Worm (Caenorhabditis elegans) whole organism, L4 larva: ENCODE results near the gene Y45G5AM.3.
A peak's percentile ranks its signal among the peaks of the same experiment; 100 is the strongest.

Experiments
- D1046.2 ChIP-seq: fragments of 200-800 bp; sonication (Bioruptor generic); IDR thresholded peaks from 2 replicates; pipeline ENCODE4 v1.3.6; 2022; ENCODE audit warnings: missing genetic modification characterization, missing compliant biosample characterization
- F26F4.8 ChIP-seq: fragments of 200-800 bp; sonication (Bioruptor generic); conservative IDR thresholded peaks from 2 replicates; pipeline ENCODE4 v1.3.6; 2022; ENCODE audit warnings: missing genetic modification characterization, missing compliant biosample characterization
- F37D6.2 ChIP-seq: sonication (generic microtip); optimal IDR thresholded peaks from 2 replicates; lab custom pipeline; 2016; ENCODE audit warnings: mild to moderate bottlenecking, missing genetic modification characterization, missing compliant biosample characterization
- F49E8.2 ChIP-seq: sonication (generic microtip); optimal IDR thresholded peaks from 2 replicates; lab custom pipeline; 2016; ENCODE audit warnings: missing compliant biosample characterization, mild to moderate bottlenecking, missing genetic modification characterization, borderline replicate concordance
- R02D3.7 ChIP-seq: fragments of 150-350 bp; sonication (generic microtip); optimal IDR thresholded peaks from 3 replicates; lab custom pipeline; 2014; ENCODE audit warnings: missing biosample characterization, missing genetic modification characterization
- T26A8.4 ChIP-seq: fragments of 200-800 bp; sonication (Bioruptor generic); IDR thresholded peaks from 2 replicates; pipeline ENCODE4 v1.3.6; 2022; ENCODE audit warnings: missing genetic modification characterization, missing compliant biosample characterization
- Y48G9A.11 ChIP-seq: fragments of 200-800 bp; sonication (Bioruptor generic); IDR thresholded peaks from 2 replicates; pipeline ENCODE4 v1.3.6; 2022; ENCODE audit warnings: missing genetic modification reagents, missing genetic modification characterization, missing compliant biosample characterization
- Y75B8A.6 ChIP-seq: fragments of 200-800 bp; sonication (Bioruptor generic); IDR thresholded peaks from 2 replicates; pipeline ENCODE4 v1.3.6; 2022; ENCODE audit warnings: missing genetic modification reagents, missing genetic modification characterization, missing compliant biosample characterization
- aha-1 ChIP-seq: fragments of 150-350 bp; peaks from one replicate; lab custom pipeline; 2014; ENCODE audit warnings: missing biosample characterization, missing genetic modification characterization
- aly-2 ChIP-seq: sonication (generic microtip); optimal IDR thresholded peaks from 2 replicates; lab custom pipeline; 2018; ENCODE audit warnings: missing biosample characterization, missing genetic modification characterization
- ceh-20 ChIP-seq: fragments of 200-800 bp; sonication (Bioruptor generic); IDR thresholded peaks from 2 replicates; pipeline ENCODE4 v1.3.6; 2022; ENCODE audit warnings: missing genetic modification reagents, missing genetic modification characterization, missing compliant biosample characterization
- ceh-28 ChIP-seq: fragments of 150-350 bp; optimal IDR thresholded peaks from 2 replicates; lab custom pipeline; 2014; ENCODE audit warnings: missing biosample characterization, missing genetic modification reagents, missing genetic modification characterization
- ceh-32 ChIP-seq: sonication (generic microtip); optimal IDR thresholded peaks from 2 replicates; lab custom pipeline; 2016; ENCODE audit warnings: mild to moderate bottlenecking, missing genetic modification characterization, missing compliant biosample characterization; ENCODE audit not compliant: poor library complexity
- ceh-44 ChIP-seq: fragments of 200-800 bp; sonication (Bioruptor generic); IDR thresholded peaks from 2 replicates; pipeline ENCODE4 v1.3.6; 2022; ENCODE audit warnings: missing genetic modification reagents, missing genetic modification characterization, missing compliant biosample characterization
- ces-1 ChIP-seq: fragments of 150-350 bp; sonication (generic microtip); optimal IDR thresholded peaks from 4 replicates; lab custom pipeline; 2014; ENCODE audit warnings: missing biosample characterization, missing genetic modification reagents, missing genetic modification characterization
- daf-19 ChIP-seq: fragments of 200-800 bp; sonication (Bioruptor generic); conservative IDR thresholded peaks from 2 replicates; pipeline ENCODE4 v1.3.6; 2022; ENCODE audit warnings: missing genetic modification characterization, missing compliant biosample characterization
- dmd-6 ChIP-seq: fragments of 200-800 bp; sonication (Bioruptor generic); IDR thresholded peaks from 2 replicates; pipeline ENCODE4 v1.3.6; 2022; ENCODE audit warnings: missing genetic modification reagents, missing genetic modification characterization, missing compliant biosample characterization
- dmd-9 ChIP-seq: fragments of 200-800 bp; sonication (Bioruptor generic); IDR thresholded peaks from 2 replicates; pipeline ENCODE4 v1.3.6; 2022; ENCODE audit warnings: missing genetic modification reagents, missing genetic modification characterization, missing compliant biosample characterization
- fkh-10 ChIP-seq: fragments of 150-350 bp; optimal IDR thresholded peaks from 2 replicates; lab custom pipeline; 2014; ENCODE audit warnings: missing biosample characterization, missing genetic modification reagents, missing genetic modification characterization
- hif-1 ChIP-seq, 2 experiments: sonication (generic microtip); optimal IDR thresholded peaks; 2 replicates each; lab custom pipeline; 2016 to 2017; ENCODE audit warnings: missing compliant biosample characterization in 2 of 2, missing genetic modification characterization in 2 of 2, missing genetic modification reagents in 2 of 2, missing genotype in 2 of 2, mild to moderate bottlenecking in 1 of 2
- hlh-11 ChIP-seq: fragments of 200-800 bp; sonication (Bioruptor generic); optimal IDR thresholded peaks from 2 replicates; lab custom pipeline; 2018; ENCODE audit warnings: mild to moderate bottlenecking, missing genetic modification characterization, missing compliant biosample characterization
- hlh-30 ChIP-seq: sonication (generic microtip); optimal IDR thresholded peaks from 2 replicates; lab custom pipeline; 2017; ENCODE audit warnings: antibody characterized with exemption, mild to moderate bottlenecking, missing genetic modification characterization, missing compliant biosample characterization; ENCODE audit not compliant: insufficient read depth
- jun-1 ChIP-seq: fragments of 150-350 bp; optimal IDR thresholded peaks from 2 replicates; lab custom pipeline; 2014; ENCODE audit warnings: missing biosample characterization, missing genetic modification reagents, missing genetic modification characterization
- lin-1 ChIP-seq: fragments of 200-800 bp; sonication (Bioruptor generic); IDR thresholded peaks from 2 replicates; pipeline ENCODE4 v1.3.6; 2022; ENCODE audit warnings: missing genetic modification reagents, missing genetic modification characterization, missing compliant biosample characterization
- lin-13 ChIP-seq: fragments of 150-350 bp; optimal IDR thresholded peaks from 2 replicates; lab custom pipeline; 2014; ENCODE audit warnings: missing biosample characterization, missing genetic modification reagents, missing genetic modification characterization
- lin-38 ChIP-seq: fragments of 200-800 bp; sonication (Bioruptor generic); IDR thresholded peaks from 2 replicates; pipeline ENCODE4 v1.3.6; 2022; ENCODE audit warnings: missing genetic modification reagents, missing genetic modification characterization, missing compliant biosample characterization
- lsy-2 ChIP-seq, 2 experiments: fragments of 150-350 bp in 1 of 2; sonication (generic microtip) in 1 of 2; optimal IDR thresholded peaks; 2 replicates each; lab custom pipeline; 2014 to 2017; ENCODE audit warnings: missing biosample characterization in 2 of 2, missing genetic modification characterization in 2 of 2
- mdl-1 ChIP-seq, 2 experiments: fragments of 150-350 bp in 1 of 2; sonication (generic microtip) in 1 of 2; optimal IDR thresholded peaks; 2 replicates each; lab custom pipeline; 2014 to 2017; ENCODE audit warnings: missing biosample characterization in 2 of 2, missing genetic modification characterization in 2 of 2
- mdt-29 ChIP-seq: fragments of 200-800 bp; sonication (Bioruptor generic); IDR thresholded peaks from 2 replicates; pipeline ENCODE4 v1.3.6; 2022; ENCODE audit warnings: missing genetic modification reagents, missing genetic modification characterization, missing compliant biosample characterization
- mep-1 ChIP-seq: fragments of 150-350 bp; sonication (generic microtip); optimal IDR thresholded peaks from 3 replicates; lab custom pipeline; 2014; ENCODE audit warnings: missing biosample characterization, missing genetic modification characterization
- mxl-3 ChIP-seq: fragments of 200-800 bp; sonication (Bioruptor generic); optimal IDR thresholded peaks from 2 replicates; lab custom pipeline; 2018; ENCODE audit warnings: mild to moderate bottlenecking, missing genetic modification characterization, missing compliant biosample characterization
- nhr-10 ChIP-seq: fragments of 150-350 bp; optimal IDR thresholded peaks from 2 replicates; lab custom pipeline; 2014; ENCODE audit warnings: missing biosample characterization, missing genetic modification characterization
- nhr-237 ChIP-seq: sonication (generic microtip); optimal IDR thresholded peaks from 2 replicates; lab custom pipeline; 2017; ENCODE audit warnings: missing biosample characterization, missing genetic modification characterization
- nhr-25 ChIP-seq: sonication (generic microtip); optimal IDR thresholded peaks from 2 replicates; lab custom pipeline; 2017; ENCODE audit warnings: missing genetic modification characterization, mild to moderate bottlenecking, missing compliant biosample characterization, antibody characterized with exemption, moderate library complexity, borderline replicate concordance; ENCODE audit not compliant: insufficient read depth
- nhr-28 ChIP-seq: fragments of 150-350 bp; optimal IDR thresholded peaks from 2 replicates; lab custom pipeline; 2014; ENCODE audit warnings: missing biosample characterization, missing genetic modification characterization
- nhr-48 ChIP-seq: sonication (generic microtip); optimal IDR thresholded peaks from 2 replicates; lab custom pipeline; 2016; ENCODE audit warnings: mild to moderate bottlenecking, missing genetic modification characterization, missing compliant biosample characterization
- nhr-6 ChIP-seq: fragments of 150-350 bp; optimal IDR thresholded peaks from 2 replicates; lab custom pipeline; 2014; ENCODE audit warnings: missing biosample characterization, missing genetic modification characterization
- nhr-77 ChIP-seq: fragments of 150-350 bp; optimal IDR thresholded peaks from 2 replicates; lab custom pipeline; 2014; ENCODE audit warnings: missing biosample characterization, missing genetic modification characterization
- php-3 ChIP-seq: fragments of 200-800 bp; sonication (Bioruptor generic); IDR thresholded peaks from 2 replicates; pipeline ENCODE4 v1.3.6; 2022; ENCODE audit warnings: missing genetic modification reagents, missing genetic modification characterization, missing compliant biosample characterization
- rbr-2 ChIP-seq: sonication (generic microtip); optimal IDR thresholded peaks from 2 replicates; lab custom pipeline; 2016; ENCODE audit warnings: missing genotype, missing genetic modification characterization, missing compliant biosample characterization
- set-16 ChIP-seq: fragments of 200-800 bp; sonication (Bioruptor generic); IDR thresholded peaks from 2 replicates; pipeline ENCODE4 v1.3.6; 2022; ENCODE audit warnings: missing genetic modification reagents, missing genetic modification characterization, missing compliant biosample characterization
- snpc-4 ChIP-seq: fragments of 150-350 bp; optimal IDR thresholded peaks from 2 replicates; lab custom pipeline; 2014; ENCODE audit warnings: missing biosample characterization, missing genetic modification characterization
- spr-1 ChIP-seq: sonication (generic microtip); optimal IDR thresholded peaks from 2 replicates; lab custom pipeline; 2016; ENCODE audit warnings: mild to moderate bottlenecking, missing genetic modification characterization, missing compliant biosample characterization
- spr-3 ChIP-seq: fragments of 200-800 bp; sonication (Bioruptor generic); optimal IDR thresholded peaks from 2 replicates; lab custom pipeline; 2018; ENCODE audit warnings: mild to moderate bottlenecking, missing genetic modification characterization, missing compliant biosample characterization
- vab-7 ChIP-seq: fragments of 200-800 bp; sonication (Bioruptor generic); IDR thresholded peaks from 2 replicates; pipeline ENCODE4 v1.3.6; 2022; ENCODE audit warnings: missing genetic modification reagents, missing genetic modification characterization, missing compliant biosample characterization
- zip-2 ChIP-seq: fragments of 150-350 bp; optimal IDR thresholded peaks from 2 replicates; lab custom pipeline; 2014; ENCODE audit warnings: missing biosample characterization, missing genetic modification characterization

Y45G5AM.3 gene

ce11 chrV:4131471-4131939 lies 32.8 kb upstream of the Y45G5AM.3 start, which contains the start of gene nhr-57 (continued):
- peak; percentile 24 to 77 for TF ChIP-seq mdl-1 (tag; optimal IDR thresholded peaks at IDR 0.05; lab: Kevin White, UChicago)
- no peak for TF ChIP-seq daf-19 (GFP tag; lab: Robert Waterston, UW)
- no peak for TF ChIP-seq spr-1 (tag; lab: Kevin White, UChicago)
- no peak for TF ChIP-seq lin-38 (GFP tag; lab: Robert Waterston, UW)
- TF ChIP-seq F49E8.2 (tag; lab: Kevin White, UChicago) = no peak

ce11 chrV:4134728-4135127 lies 29.6 kb upstream of the Y45G5AM.3 start, which contains the start of gene lgc-1:
lgc-1 (plus strand) TSS chrV:4135028.
- TF ChIP-seq mdt-29 (no peak), dmd-6 (GFP tag; lab: Robert Waterston, UW) (no peak), mxl-3 (no peak), ceh-28 (tag; lab: Kevin White, UChicago) (no peak), zip-2 (tag; lab: Kevin White, UChicago) (no peak), nhr-10 (tag; lab: Kevin White, UChicago) (no peak), rbr-2 (no peak), snpc-4 (no peak), spr-3 (GFP tag; lab: Kevin White, UChicago) (no peak), set-16 (GFP tag; lab: Robert Waterston, UW) (no peak), nhr-6 (tag; lab: Kevin White, UChicago) (no peak), fkh-10 (GFP tag; lab: Kevin White, UChicago) (no peak), F26F4.8 (GFP tag; lab: Robert Waterston, UW) (no peak), F37D6.2 (tag; lab: Kevin White, UChicago) (no peak), vab-7 (no peak), ceh-32 (tag; lab: Kevin White, UChicago) (no peak), D1046.2 (no peak), Y75B8A.6 (GFP tag; lab: Robert Waterston, UW) (no peak), dmd-9 (GFP tag; lab: Robert Waterston, UW) (no peak), lin-1 (GFP tag; lab: Robert Waterston, UW) (no peak)

ce11 chrV:4138688-4139087 lies 25.7 kb upstream of the Y45G5AM.3 start, which contains the start of gene lgc-29:
lgc-29 (plus strand) TSS chrV:4138988.
- TF ChIP-seq Y48G9A.11 (GFP tag; lab: Robert Waterston, UW) (no peak), ceh-44 (GFP tag; lab: Robert Waterston, UW) (no peak), nhr-25 (tag; lab: Kevin White, UChicago) (no peak), T26A8.4 (no peak), F26F4.8 (GFP tag; lab: Robert Waterston, UW) (no peak), nhr-237 (tag; lab: Kevin White, UChicago) (no peak), set-16 (GFP tag; lab: Robert Waterston, UW) (no peak), nhr-28 (tag; lab: Kevin White, UChicago) (no peak)

- TF ChIP-seq mep-1 = peak; percentile 82
- TF ChIP-seq hlh-30 (tag; lab: Kevin White, UChicago) = peak; percentile 99
- TF ChIP-seq R02D3.7 (tag; lab: Kevin White, UChicago) = no peak
- peak; percentile 36 for TF ChIP-seq nhr-48 (tag; lab: Kevin White, UChicago)
- TF ChIP-seq aly-2 = no peak
- peak; percentile 63; the same call in 1 of the 2 replicates for TF ChIP-seq php-3 (GFP tag; lab: Robert Waterston, UW)
- no peak for TF ChIP-seq ces-1 (GFP tag; lab: Kevin White, UChicago)
- peak; percentile 65 for TF ChIP-seq lin-13
- TF ChIP-seq rbr-2 = peak; percentile 75
- TF ChIP-seq jun-1 = no peak
- TF ChIP-seq aha-1 = peak; percentile 88
- peak; percentile 90 for TF ChIP-seq hlh-11
- peak in 1 of 2 experiments; percentile 83 for TF ChIP-seq hif-1 (tag; optimal IDR thresholded peaks at IDR 0.05; lab: Kevin White, UChicago)
- TF ChIP-seq lsy-2 (tag; optimal IDR thresholded peaks at IDR 0.05; lab: Kevin White, UChicago) = peak in 1 of 2 experiments; percentile 87
- TF ChIP-seq lin-38 (GFP tag; lab: Robert Waterston, UW) = peak; percentile 94
- TF ChIP-seq zip-2 (tag; lab: Kevin White, UChicago) = peak; percentile 21
- peak; percentile 59 for TF ChIP-seq nhr-77 (tag; lab: Kevin White, UChicago)
- 0 out of 2 replicates have a peak, but pooled peaks have one; percentile 43 for TF ChIP-seq ceh-20 (GFP tag; lab: Robert Waterston, UW)
These were observed 21.3 kb upstream of the Y45G5AM.3 start for ce11 chrV:4143034-4143433.
